Fruit fly (Drosophila melanogaster): ENCODE measurements around the gene CG11279.

DNA sequence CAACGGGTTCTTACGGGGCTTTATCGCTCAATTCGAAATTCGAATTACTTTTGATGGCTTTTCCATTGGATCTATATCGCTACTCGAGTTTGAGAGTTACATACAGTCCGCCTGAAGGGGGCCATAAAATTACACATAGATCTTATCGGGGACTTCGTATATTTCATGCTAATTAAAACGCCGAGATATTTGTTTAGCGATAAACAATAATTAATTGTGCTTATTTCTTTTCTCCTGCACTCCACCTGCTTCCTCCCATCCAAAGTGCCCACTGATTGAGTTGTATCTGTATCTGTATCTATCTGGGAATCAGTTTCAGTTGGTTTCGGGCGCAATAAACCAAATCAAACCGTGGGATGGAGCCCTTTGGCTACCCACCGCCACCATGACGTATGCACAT is 18.8 kb downstream of the CG11279 start:
- TF ChIP-seq kay (GFP tag; ENCODE audit: borderline replicate concordance) (no peak), CG12768 (GFP tag; optimal IDR thresholded peaks at IDR 0.05) (no peak), Mnt (GFP tag; optimal IDR thresholded peaks at IDR 0.05) (no peak), Hr96 (GFP tag; optimal IDR thresholded peaks at IDR 0.05) (no peak), CG14711 (tag; optimal IDR thresholded peaks at IDR 0.05) (no peak), CG7045 (GFP tag; optimal IDR thresholded peaks at IDR 0.05) (no peak), cic (GFP tag; optimal IDR thresholded peaks at IDR 0.05) (no peak), Crg-1 (GFP tag; optimal IDR thresholded peaks at IDR 0.05) (no peak), toe (GFP tag; optimal IDR thresholded peaks at IDR 0.05) (no peak), cnc (optimal IDR thresholded peaks at IDR 0.05) (no peak)

Data from whole organism, adult.